Worm (Caenorhabditis elegans) whole organism, midembryonic: ENCODE results near the gene T24C2.3.
"Not testable (repeated sequence)": the region's sequence is repeated elsewhere in the genome, so short reads cannot be mapped to it uniquely, and the experiment has no call there.

Source experiments
- T22C8.4 ChIP-seq: fragments of 200-800 bp; sonication (Bioruptor generic); IDR thresholded peaks from 2 replicates; pipeline ENCODE4 v1.3.6; 2022; ENCODE audit warnings: missing genetic modification characterization, missing compliant biosample characterization
- cog-1 ChIP-seq: sonication (generic microtip); optimal IDR thresholded peaks from 2 replicates; lab custom pipeline; 2016; ENCODE audit warnings: missing genetic modification characterization, missing compliant biosample characterization
- flt-1 ChIP-seq: fragments of 200-800 bp; sonication (Bioruptor generic); IDR thresholded peaks from 2 replicates; pipeline ENCODE4 v1.3.6; 2022; ENCODE audit warnings: missing genetic modification characterization, missing compliant biosample characterization
- klf-2 ChIP-seq: fragments of 200-800 bp; sonication (Bioruptor generic); conservative IDR thresholded peaks from 2 replicates; pipeline ENCODE4 v1.3.6; 2022; ENCODE audit warnings: missing genetic modification reagents, missing genetic modification characterization, missing compliant biosample characterization
- med-1 ChIP-seq: sonication (generic microtip); optimal IDR thresholded peaks from 2 replicates; lab custom pipeline; 2017; ENCODE audit warnings: missing genetic modification characterization, mild to moderate bottlenecking, missing compliant biosample characterization, antibody characterized with exemption, missing genetic modification reagents; ENCODE audit not compliant: insufficient read depth
- ref-1 ChIP-seq: fragments of 200-800 bp; sonication (Bioruptor generic); conservative IDR thresholded peaks from 2 replicates; pipeline ENCODE4 v1.3.6; 2022; ENCODE audit warnings: missing genetic modification reagents, missing genetic modification characterization, missing compliant biosample characterization
- tab-1 ChIP-seq: fragments of 200-800 bp; sonication (Bioruptor generic); IDR thresholded peaks from 2 replicates; pipeline ENCODE4 v1.3.6; 2022; ENCODE audit warnings: missing genetic modification characterization, missing compliant biosample characterization
- ztf-23 ChIP-seq: fragments of 200-800 bp; sonication (Bioruptor generic); IDR thresholded peaks from 2 replicates; pipeline ENCODE4 v1.3.6; 2022; ENCODE audit warnings: missing genetic modification reagents, missing genetic modification characterization, missing compliant biosample characterization
- ztf-29 ChIP-seq: fragments of 200-800 bp; sonication (Bioruptor generic); IDR thresholded peaks from 2 replicates; pipeline ENCODE4 v1.3.6; 2022; ENCODE audit warnings: missing genetic modification reagents, missing genetic modification characterization, missing compliant biosample characterization

The T24C2.3 gene

ce11 chrX:14523275-14523674 lies 20.0 kb upstream of the T24C2.3 start, which contains the start of gene nspc-16:
TSS of gene nspc-16 (plus strand) at chrX:14523575.
- no peak for TF ChIP-seq cog-1

ce11 chrX:14525081-14525324 lies 18.3 kb upstream of the T24C2.3 start, which contains the start of gene nspc-17:
TSS of gene nspc-17 (minus strand) at chrX:14525181.
- not testable (repeated sequence) for TF ChIP-seq klf-2 (GFP tag; lab: Robert Waterston, UW); flt-1; tab-1 (GFP tag; lab: Robert Waterston, UW)

ce11 chrX:14525325-14526305 lies 17.7 kb upstream of the T24C2.3 start:
- TF ChIP-seq cog-1 (peak; percentile 99), tab-1 (GFP tag; lab: Robert Waterston, UW) (no peak; the same call in 1 of the 2 replicates), T22C8.4 (GFP tag; lab: Robert Waterston, UW) (peak; percentile 99), med-1 (GFP tag; lab: Kevin White, UChicago) (peak; percentile 46), flt-1 (peak; percentile 89), ztf-29 (GFP tag; lab: Robert Waterston, UW) (peak; percentile 75), ztf-23 (GFP tag; lab: Robert Waterston, UW) (peak; percentile 89), ref-1 (GFP tag; lab: Robert Waterston, UW) (no peak), klf-2 (GFP tag; lab: Robert Waterston, UW) (peak; percentile 55; the same call in 1 of the 2 replicates)

- TF ChIP-seq klf-2 (GFP tag; lab: Robert Waterston, UW) (no peak), ztf-29 (GFP tag; lab: Robert Waterston, UW) (no peak), ztf-23 (GFP tag; lab: Robert Waterston, UW) (no peak), med-1 (GFP tag; lab: Kevin White, UChicago) (no peak), cog-1 (no peak), flt-1 (no peak), T22C8.4 (GFP tag; lab: Robert Waterston, UW) (no peak), tab-1 (GFP tag; lab: Robert Waterston, UW) (no peak), ref-1 (GFP tag; lab: Robert Waterston, UW) (no peak)
These were observed 15.8 kb upstream of the T24C2.3 start, which contains the start of gene nspc-18 for ce11 chrX:14527559-14527958. TSS of gene nspc-18 (minus strand) at chrX:14527659.

ce11 chrX:14528399-14528798 lies 14.9 kb upstream of the T24C2.3 start, which contains the start of gene nspc-19:
TSS of gene nspc-19 (plus strand) at chrX:14528699.
- not testable (repeated sequence) for TF ChIP-seq ztf-29, ztf-23, tab-1 (GFP tag; lab: Robert Waterston, UW)

ce11 chrX:14530107-14530506 lies 13.2 kb upstream of the T24C2.3 start, which contains the start of gene nspc-20:
TSS of gene nspc-20 (minus strand) at chrX:14530207.
- no peak for TF ChIP-seq ref-1 (GFP tag; lab: Robert Waterston, UW)

- TF ChIP-seq ref-1 (GFP tag; lab: Robert Waterston, UW), result no peak
- no peak for TF ChIP-seq med-1 (GFP tag; lab: Kevin White, UChicago)
These were observed 9.2 kb upstream of the T24C2.3 start, which contains the start of gene T24C2.5 for ce11 chrX:14534117-14534516. TSS of gene T24C2.5 (plus strand) at chrX:14534417.

- TF ChIP-seq ztf-29 (GFP tag; lab: Robert Waterston, UW) (no peak), ztf-23 (GFP tag; lab: Robert Waterston, UW) (no peak), ref-1 (GFP tag; lab: Robert Waterston, UW) (no peak), med-1 (GFP tag; lab: Kevin White, UChicago) (no peak), flt-1 (no peak), klf-2 (GFP tag; lab: Robert Waterston, UW) (no peak), cog-1 (no peak), T22C8.4 (GFP tag; lab: Robert Waterston, UW) (no peak), tab-1 (GFP tag; lab: Robert Waterston, UW) (no peak)
These were observed 8.7 kb upstream of the T24C2.3 start for ce11 chrX:14534596-14534995.

- TF ChIP-seq klf-2 (GFP tag; lab: Robert Waterston, UW), result no peak
These were observed 7.4 kb upstream of the T24C2.3 start for ce11 chrX:14535913-14536312.

- TF ChIP-seq T22C8.4 (GFP tag; lab: Robert Waterston, UW) (no peak), ref-1 (GFP tag; lab: Robert Waterston, UW) (no peak), flt-1 (no peak), klf-2 (GFP tag; lab: Robert Waterston, UW) (no peak), tab-1 (GFP tag; lab: Robert Waterston, UW) (no peak), ztf-29 (GFP tag; lab: Robert Waterston, UW) (no peak), med-1 (GFP tag; lab: Kevin White, UChicago) (no peak), cog-1 (no peak), ztf-23 (GFP tag; lab: Robert Waterston, UW) (no peak)
These were observed 5.7 kb upstream of the T24C2.3 start for ce11 chrX:14537625-14538024.
